Worm (Caenorhabditis elegans) whole organism, late embryonic: Measurements from ENCODE around the gene R04B5.11.

Experiments used
- ama-1 ChIP-seq: fragments of 150-350 bp; optimal IDR thresholded peaks from 2 replicates; lab custom pipeline; 2014
- ceh-2 ChIP-seq: sonication (generic microtip); optimal IDR thresholded peaks from 2 replicates; lab custom pipeline; 2016; ENCODE audit warnings: missing genotype, missing genetic modification characterization, missing compliant biosample characterization
- rnt-1 ChIP-seq: sonication (generic microtip); optimal IDR thresholded peaks from 2 replicates; lab custom pipeline; 2016; ENCODE audit warnings: missing genetic modification characterization, missing compliant biosample characterization
- unc-86 ChIP-seq: sonication (generic microtip); optimal IDR thresholded peaks from 2 replicates; lab custom pipeline; 2016; ENCODE audit warnings: missing genetic modification characterization, missing compliant biosample characterization

DNA sequence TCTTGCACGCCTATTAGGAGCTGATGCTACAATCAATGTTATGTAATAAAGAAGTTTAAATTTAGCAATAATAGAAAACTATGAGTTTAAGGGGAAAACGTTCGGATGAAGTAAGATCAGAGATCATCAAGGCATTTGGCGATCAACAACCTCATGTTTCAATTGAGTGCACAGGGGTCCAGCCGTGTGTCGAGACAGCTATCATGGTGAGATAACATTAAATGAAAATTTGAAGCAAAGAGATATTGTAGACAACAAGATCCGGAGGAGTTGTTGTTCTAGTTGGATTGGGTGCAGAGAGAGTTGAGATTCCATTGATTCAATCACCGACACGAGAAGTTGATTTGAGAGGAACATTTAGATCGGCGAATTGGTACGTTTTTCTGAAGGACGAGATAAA lies 4.9 kb downstream of the R04B5.11 start:
- TF ChIP-seq ceh-2 (no peak), ama-1 (lab: Kevin White, UChicago) (no peak), rnt-1 (no peak), unc-86 (tag; lab: Kevin White, UChicago) (no peak)
